Worm (Caenorhabditis elegans) whole organism, midembryonic: ENCODE results near the gene marb-1.
"Not testable (repeated sequence)": the region's sequence is repeated elsewhere in the genome, so short reads cannot be mapped to it uniquely, and the experiment has no call there.

ENCODE experiments used
- T22C8.4 ChIP-seq: fragments of 200-800 bp; sonication (Bioruptor generic); IDR thresholded peaks from 2 replicates; pipeline ENCODE4 v1.3.6; 2022; ENCODE audit warnings: missing genetic modification characterization, missing compliant biosample characterization
- cog-1 ChIP-seq: sonication (generic microtip); optimal IDR thresholded peaks from 2 replicates; lab custom pipeline; 2016; ENCODE audit warnings: missing genetic modification characterization, missing compliant biosample characterization
- flt-1 ChIP-seq: fragments of 200-800 bp; sonication (Bioruptor generic); IDR thresholded peaks from 2 replicates; pipeline ENCODE4 v1.3.6; 2022; ENCODE audit warnings: missing genetic modification characterization, missing compliant biosample characterization
- klf-2 ChIP-seq: fragments of 200-800 bp; sonication (Bioruptor generic); conservative IDR thresholded peaks from 2 replicates; pipeline ENCODE4 v1.3.6; 2022; ENCODE audit warnings: missing genetic modification reagents, missing genetic modification characterization, missing compliant biosample characterization
- med-1 ChIP-seq: sonication (generic microtip); optimal IDR thresholded peaks from 2 replicates; lab custom pipeline; 2017; ENCODE audit warnings: missing genetic modification characterization, mild to moderate bottlenecking, missing compliant biosample characterization, antibody characterized with exemption, missing genetic modification reagents; ENCODE audit not compliant: insufficient read depth
- ref-1 ChIP-seq: fragments of 200-800 bp; sonication (Bioruptor generic); conservative IDR thresholded peaks from 2 replicates; pipeline ENCODE4 v1.3.6; 2022; ENCODE audit warnings: missing genetic modification reagents, missing genetic modification characterization, missing compliant biosample characterization
- tab-1 ChIP-seq: fragments of 200-800 bp; sonication (Bioruptor generic); IDR thresholded peaks from 2 replicates; pipeline ENCODE4 v1.3.6; 2022; ENCODE audit warnings: missing genetic modification characterization, missing compliant biosample characterization
- ztf-23 ChIP-seq: fragments of 200-800 bp; sonication (Bioruptor generic); IDR thresholded peaks from 2 replicates; pipeline ENCODE4 v1.3.6; 2022; ENCODE audit warnings: missing genetic modification reagents, missing genetic modification characterization, missing compliant biosample characterization
- ztf-29 ChIP-seq: fragments of 200-800 bp; sonication (Bioruptor generic); IDR thresholded peaks from 2 replicates; pipeline ENCODE4 v1.3.6; 2022; ENCODE audit warnings: missing genetic modification reagents, missing genetic modification characterization, missing compliant biosample characterization

marb-1 gene

ce11 chrIV:12178235-12178634, 30.6 kb downstream of the marb-1 start, which contains the start of gene nlr-1:
TSS of gene nlr-1 (minus strand) at chrIV:12178335.
- TF ChIP-seq ztf-23 (GFP tag; lab: Robert Waterston, UW); flt-1 (GFP tag; lab: Robert Waterston, UW); cog-1 (tag; lab: Kevin White, UChicago): not testable (repeated sequence)

ce11 chrIV:12167944-12168343, 40.9 kb downstream of the marb-1 start, which contains the start of gene F20B10.3:
TSS of gene F20B10.3 (plus strand) at chrIV:12168244.
- TF ChIP-seq cog-1 (tag; lab: Kevin White, UChicago) (no peak), flt-1 (GFP tag; lab: Robert Waterston, UW) (no peak), klf-2 (GFP tag; lab: Robert Waterston, UW) (no peak), T22C8.4 (GFP tag; lab: Robert Waterston, UW) (no peak), med-1 (GFP tag; lab: Kevin White, UChicago) (no peak), ztf-29 (GFP tag; lab: Robert Waterston, UW) (no peak), tab-1 (GFP tag; lab: Robert Waterston, UW) (no peak), ref-1 (GFP tag; lab: Robert Waterston, UW) (no peak), ztf-23 (GFP tag; lab: Robert Waterston, UW) (no peak)

ce11 chrIV:12165432-12166078, 43.3 kb downstream of the marb-1 start:
- no peak for TF ChIP-seq flt-1 (GFP tag; lab: Robert Waterston, UW)
- TF ChIP-seq T22C8.4 (GFP tag; lab: Robert Waterston, UW) = no peak
- TF ChIP-seq med-1 (GFP tag; lab: Kevin White, UChicago) = no peak
- TF ChIP-seq cog-1 (tag; lab: Kevin White, UChicago) = no peak
- TF ChIP-seq ref-1 (GFP tag; lab: Robert Waterston, UW) = no peak
- no peak for TF ChIP-seq tab-1 (GFP tag; lab: Robert Waterston, UW)
- TF ChIP-seq ztf-29 (GFP tag; lab: Robert Waterston, UW) = no peak
- no peak for TF ChIP-seq klf-2 (GFP tag; lab: Robert Waterston, UW)
- TF ChIP-seq ztf-23 (GFP tag; lab: Robert Waterston, UW) = no peak

DNA sequence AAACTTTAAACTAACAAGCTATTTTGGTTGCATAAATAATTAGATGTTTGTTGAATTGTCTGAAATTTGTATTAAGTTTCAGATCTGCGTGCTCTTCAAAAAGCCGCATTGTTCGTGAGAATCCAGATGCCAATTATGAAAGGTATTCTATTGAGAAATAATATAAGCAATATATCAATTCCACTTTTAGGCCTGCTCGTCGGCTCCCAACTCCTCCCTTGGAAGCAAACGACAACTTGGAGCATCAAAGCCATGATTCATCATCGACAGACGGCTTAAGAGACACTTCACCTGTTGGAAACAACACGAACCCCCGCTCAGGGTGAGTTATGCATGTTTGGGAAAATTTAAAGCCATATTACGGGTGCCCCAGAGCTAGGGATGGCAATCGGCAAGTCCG, 46.1 kb downstream of the marb-1 start:
- no peak for TF ChIP-seq flt-1 (GFP tag; lab: Robert Waterston, UW)
- no peak for TF ChIP-seq ztf-29 (GFP tag; lab: Robert Waterston, UW)
- TF ChIP-seq cog-1 (tag; lab: Kevin White, UChicago) = no peak
- TF ChIP-seq tab-1 (GFP tag; lab: Robert Waterston, UW) = no peak
- TF ChIP-seq ref-1 (GFP tag; lab: Robert Waterston, UW) = no peak
- no peak for TF ChIP-seq klf-2 (GFP tag; lab: Robert Waterston, UW)

DNA sequence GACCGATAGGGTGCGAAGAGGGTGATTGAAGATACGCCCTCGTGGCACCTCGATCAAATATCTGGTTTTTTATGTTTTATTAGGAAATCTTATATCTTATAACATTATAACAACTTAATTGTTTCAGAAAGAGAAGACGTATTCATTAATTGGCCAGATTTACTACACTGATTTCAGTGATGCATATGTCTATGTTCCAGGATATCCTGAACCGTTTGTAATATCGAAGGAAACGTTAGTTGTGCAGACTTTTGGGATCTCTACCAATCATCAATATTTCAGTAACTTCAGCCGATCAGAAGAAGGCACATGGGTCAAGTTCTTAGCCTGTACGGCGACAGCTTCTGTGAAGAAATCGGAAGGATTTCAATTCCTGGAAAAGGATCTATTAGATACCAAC, 48.4 kb downstream of the marb-1 start:
- TF ChIP-seq tab-1 (GFP tag; lab: Robert Waterston, UW) (no peak), klf-2 (GFP tag; lab: Robert Waterston, UW) (no peak), ref-1 (GFP tag; lab: Robert Waterston, UW) (no peak), cog-1 (tag; lab: Kevin White, UChicago) (no peak), ztf-29 (GFP tag; lab: Robert Waterston, UW) (no peak), med-1 (GFP tag; lab: Kevin White, UChicago) (no peak), ztf-23 (GFP tag; lab: Robert Waterston, UW) (no peak), flt-1 (GFP tag; lab: Robert Waterston, UW) (no peak), T22C8.4 (GFP tag; lab: Robert Waterston, UW) (no peak)
